Fruit fly (Drosophila melanogaster) whole organism, larva: ENCODE results near the gene retinin.

Experiments used
- noc ChIP-seq: fragments of 200-800 bp; sonication (Bioruptor generic); optimal IDR thresholded peaks from 3 replicates; lab custom pipeline; 2019; ENCODE audit warnings: missing biosample characterization, mild to moderate bottlenecking, missing genetic modification characterization, moderate library complexity

The retinin gene

dm6 chr3L:16351770-16352429, 20.2 kb downstream of the retinin start, which contains the start of the genes Golgin104 and Tcs3:
Golgin104 (minus strand) TSS chr3L:16351951.
Tcs3 (plus strand) TSS chr3L:16351991.
- TF ChIP-seq noc: no peak

- no peak for TF ChIP-seq noc
Observed at dm6 chr3L:16354197-16354596, 22.5 kb downstream of the retinin start, which contains the start of gene Pdh. Pdh (minus strand) TSS chr3L:16354297.

dm6 chr3L:16356171-16356765, 24.5 kb downstream of the retinin start:
- peak; percentile 17 for TF ChIP-seq noc

DNA sequence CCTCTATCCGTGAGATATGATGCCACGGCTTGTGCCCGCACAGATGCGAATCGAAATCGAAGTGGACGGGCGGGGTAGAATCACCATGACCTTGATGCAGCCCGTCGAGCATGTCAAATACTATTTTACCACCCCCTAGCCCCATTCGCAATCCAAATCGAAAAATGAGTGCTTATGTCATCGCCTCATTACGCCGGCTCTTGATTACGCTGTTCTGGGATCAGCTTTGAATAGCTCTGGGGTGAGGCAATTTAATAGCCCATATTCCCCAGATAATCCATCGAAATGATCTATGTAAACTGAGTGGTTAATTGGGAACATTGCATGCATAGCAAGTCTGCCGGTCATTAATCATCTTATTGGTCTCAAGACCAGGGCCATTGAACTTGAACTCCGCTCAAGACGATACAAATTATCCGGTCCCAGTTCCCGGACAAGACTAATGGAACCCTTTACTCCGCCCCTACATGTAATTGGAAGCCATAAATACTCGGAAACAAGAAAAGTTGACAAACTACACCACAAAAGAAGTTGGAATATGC, 25.5 kb downstream of the retinin start:
- TF ChIP-seq noc: no peak

DNA sequence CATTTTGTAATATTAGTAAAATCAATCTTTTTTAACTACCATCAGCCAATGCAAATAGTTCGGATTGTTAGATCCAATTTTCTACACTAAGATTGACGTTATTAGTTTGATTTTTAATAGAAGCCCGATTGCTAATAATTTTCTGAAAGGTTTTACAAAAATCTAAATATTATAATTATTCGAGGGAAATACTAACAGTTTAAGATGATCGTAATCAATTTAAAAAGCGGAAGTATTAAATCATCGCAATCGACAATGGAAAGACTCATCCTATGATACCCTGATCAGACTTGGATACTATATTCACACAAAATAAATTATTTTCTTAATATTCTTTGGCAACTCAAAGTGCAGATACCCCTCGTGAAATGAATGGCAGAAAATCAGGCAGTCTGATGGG, 26.1 kb downstream of the retinin start:
- TF ChIP-seq noc: no peak

DNA sequence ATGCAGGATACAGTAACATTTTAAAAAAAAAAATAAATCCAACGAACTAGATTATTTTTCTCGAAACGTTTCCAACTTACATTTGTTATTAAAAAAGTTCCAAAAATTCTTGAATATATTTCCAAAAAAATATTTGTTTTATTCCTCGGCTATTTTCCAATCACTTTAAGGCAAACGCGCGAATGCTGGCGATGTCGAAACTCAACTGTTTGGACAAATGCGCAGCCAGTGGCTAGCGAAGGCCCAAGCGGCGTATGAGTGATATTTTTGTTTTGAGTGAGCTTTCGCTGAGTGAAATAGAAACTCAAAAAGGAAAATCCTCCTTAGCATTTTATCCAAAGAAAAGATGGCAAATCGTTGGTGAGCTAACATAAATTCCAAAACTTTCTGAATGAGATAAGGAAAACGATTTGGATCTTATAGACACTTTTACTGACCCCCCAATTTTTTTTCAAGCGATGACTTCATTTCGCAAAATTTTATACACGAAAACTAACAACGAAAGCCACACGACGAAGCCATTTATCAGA, 27.6 kb downstream of the retinin start, which contains the start of gene ringer:
Gene ringer, minus strand, starts transcription at position 210 of the 530 bp plus-strand sequence.
- no peak for TF ChIP-seq noc

dm6 chr3L:16359795-16360194, 28.1 kb downstream of the retinin start:
- TF ChIP-seq noc: no peak

DNA sequence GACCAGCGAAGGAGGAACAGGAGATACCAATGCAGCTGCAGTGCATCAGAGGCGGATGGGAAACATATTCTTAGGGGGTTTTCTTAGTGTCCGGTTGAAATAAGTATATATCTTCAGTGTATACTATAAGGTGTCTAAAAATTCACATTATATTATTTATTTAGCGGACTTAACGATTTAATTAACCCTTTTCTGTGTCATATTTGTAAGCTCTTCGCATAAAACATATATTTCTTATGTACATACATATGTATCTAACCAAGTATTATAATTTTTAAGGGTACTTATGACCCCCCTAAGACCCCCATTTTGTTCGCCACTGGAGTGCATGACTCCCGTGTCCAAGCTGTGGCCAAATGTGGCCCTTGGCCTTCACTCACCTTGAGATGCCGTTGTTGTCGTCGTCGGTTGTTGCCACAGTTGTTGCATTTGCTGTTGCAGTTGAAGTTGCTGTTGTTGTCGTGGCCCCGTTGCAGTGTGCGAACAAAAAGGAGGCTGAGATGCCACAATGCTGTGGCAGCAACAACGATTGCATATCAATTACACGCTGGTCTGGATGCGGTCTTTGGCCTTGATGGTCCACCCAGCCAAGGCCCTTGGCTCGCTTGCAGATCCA, 29.6 kb downstream of the retinin start:
- TF ChIP-seq noc: no peak

DNA sequence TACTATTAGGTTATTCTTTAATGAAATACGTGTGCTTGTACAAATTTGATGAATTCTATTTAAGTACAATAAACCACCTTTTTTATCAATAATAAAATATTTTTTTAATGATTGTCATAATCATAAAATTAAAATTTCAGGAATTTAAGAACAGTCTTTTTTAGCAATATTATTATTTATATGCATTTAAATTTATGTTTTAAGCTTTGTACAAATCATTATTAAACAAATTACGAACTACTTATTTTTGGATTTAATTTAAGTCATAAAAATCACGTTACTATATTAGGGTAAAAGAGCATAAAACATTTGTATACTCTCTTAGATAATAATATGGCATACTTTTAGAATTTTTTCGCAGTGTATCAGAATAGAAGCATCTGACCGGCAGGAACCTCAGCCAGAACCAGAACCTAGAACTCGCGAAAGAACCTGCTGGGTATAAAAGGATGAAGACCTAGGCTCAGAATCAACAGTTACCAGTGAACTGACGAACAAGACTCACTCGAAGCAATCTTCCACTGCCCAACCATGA, 30.5 kb downstream of the retinin start, which contains the start of gene Cpr72Ea:
Gene Cpr72Ea, plus strand, starts transcription at position 485 of the 535 bp plus-strand sequence.
- TF ChIP-seq noc: no peak

dm6 chr3L:16364182-16364581, 32.4 kb downstream of the retinin start:
- TF ChIP-seq noc: no peak

DNA sequence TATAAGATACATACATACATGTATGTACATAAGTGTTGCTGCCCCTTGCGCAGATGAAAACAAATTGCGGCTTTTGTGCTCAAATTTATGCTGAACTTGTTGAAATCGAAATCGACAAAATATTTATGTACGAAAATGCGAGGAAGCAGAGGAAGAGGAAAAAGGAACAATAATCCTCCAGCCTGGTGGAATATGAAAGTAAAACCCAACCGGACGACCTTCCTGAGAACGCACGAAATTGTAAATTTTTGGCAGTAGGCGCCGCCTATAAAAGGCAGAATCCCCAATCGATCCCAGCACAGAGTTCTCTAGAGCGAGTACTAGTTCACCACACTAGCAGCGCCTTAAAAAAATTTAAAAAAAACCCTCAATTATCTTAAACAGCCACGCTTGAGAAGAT, 32.9 kb downstream of the retinin start, which contains the start of gene Cpr72Eb:
Gene Cpr72Eb, plus strand, starts transcription at position 301 of the 400 bp plus-strand sequence.
- TF ChIP-seq noc: no peak

- no peak for TF ChIP-seq noc
Observed at dm6 chr3L:16367240-16367639, 35.5 kb downstream of the retinin start, which contains the start of gene Cpr72Ec. Cpr72Ec (minus strand) TSS chr3L:16367340.

dm6 chr3L:16368199-16368598, 36.5 kb downstream of the retinin start, which contains the start of gene CG4842:
CG4842 (plus strand) TSS chr3L:16368389.
- TF ChIP-seq noc: no peak

dm6 chr3L:16369526-16369925, 37.8 kb downstream of the retinin start, which contains the start of gene CG18814:
CG18814 (plus strand) TSS chr3L:16369826.
- TF ChIP-seq noc: no peak

dm6 chr3L:16377768-16378764, 46.3 kb downstream of the retinin start, which contains the start of gene roq:
roq (minus strand) TSS chr3L:16378566.
- no peak for TF ChIP-seq noc
